Worm (Caenorhabditis elegans) whole organism, dauer: ENCODE measurements around the gene T28C6.11.

Source experiments
- unc-62 ChIP-seq: sonication (generic microtip); optimal IDR thresholded peaks from 2 replicates; lab custom pipeline; 2017; ENCODE audit warnings: missing biosample characterization, missing genetic modification reagents, missing genetic modification characterization

Gene T28C6.11

DNA sequence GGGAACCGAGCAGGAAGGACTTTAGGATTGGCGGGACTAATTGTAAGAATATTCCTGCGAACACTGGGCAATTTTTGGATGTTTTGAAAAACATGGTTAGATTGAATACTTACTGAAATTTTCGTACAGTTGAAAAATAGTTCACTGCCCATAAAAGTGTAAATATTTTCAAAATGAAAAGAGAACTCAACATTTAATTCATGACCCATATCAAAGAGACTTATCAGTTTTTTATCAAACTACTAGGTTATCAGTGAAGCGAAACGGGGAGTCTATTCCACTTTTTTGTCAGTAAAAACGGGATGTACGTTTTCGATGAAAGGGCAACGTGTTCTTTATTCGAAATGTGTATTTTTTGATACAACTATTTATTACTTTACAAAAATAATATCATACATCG, 5.9 kb upstream of the T28C6.11 start:
- no peak for TF ChIP-seq unc-62 (GFP tag; lab: Kevin White, UChicago)

DNA sequence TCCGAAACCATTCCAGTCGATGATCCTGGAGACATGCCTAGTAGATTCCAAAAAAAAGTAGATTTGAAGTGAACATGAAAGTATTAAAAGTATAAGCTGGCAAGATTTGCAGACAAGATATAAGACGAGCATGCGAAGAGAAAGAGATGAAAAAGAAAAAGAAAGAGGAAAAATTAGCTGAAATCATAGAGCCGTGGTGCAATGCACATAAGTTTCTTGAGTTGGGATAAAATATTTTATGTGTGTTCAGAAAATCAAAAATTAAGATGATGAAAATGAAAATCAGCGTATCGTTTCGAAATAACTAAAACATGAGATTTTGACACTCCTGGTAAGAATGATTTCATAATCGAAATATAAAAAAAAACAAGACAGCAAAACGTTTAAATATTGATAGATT, 4.4 kb upstream of the T28C6.11 start, which contains the start of gene T11B7.2:
Gene T11B7.2, minus strand, starts transcription at position 101 of the 400 bp plus-strand sequence.
- no peak for TF ChIP-seq unc-62 (GFP tag; lab: Kevin White, UChicago)

DNA sequence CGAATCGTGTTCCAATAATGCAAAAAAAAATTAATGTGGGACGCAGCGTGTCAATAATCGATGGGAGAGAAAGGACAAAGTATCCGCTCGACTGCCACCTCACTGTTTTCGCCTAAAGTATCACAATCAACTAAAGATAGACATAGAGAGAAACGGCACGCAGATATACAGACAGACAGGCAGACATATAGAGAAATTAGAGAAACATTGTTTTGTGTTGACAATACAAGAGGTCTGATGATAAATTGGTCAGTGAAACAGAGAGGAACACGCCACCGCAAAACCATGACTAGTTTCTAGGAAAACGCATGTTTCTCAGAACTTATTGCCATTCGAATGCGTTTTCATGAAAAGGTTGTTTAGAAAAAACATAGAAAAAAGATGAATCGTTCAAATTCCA, 9.5 kb downstream of the T28C6.11 start, which contains the start of gene T28C6.8:
Gene T28C6.8, minus strand, starts transcription at position 137 of the 400 bp plus-strand sequence.
- TF ChIP-seq unc-62 (GFP tag; lab: Kevin White, UChicago), result no peak

DNA sequence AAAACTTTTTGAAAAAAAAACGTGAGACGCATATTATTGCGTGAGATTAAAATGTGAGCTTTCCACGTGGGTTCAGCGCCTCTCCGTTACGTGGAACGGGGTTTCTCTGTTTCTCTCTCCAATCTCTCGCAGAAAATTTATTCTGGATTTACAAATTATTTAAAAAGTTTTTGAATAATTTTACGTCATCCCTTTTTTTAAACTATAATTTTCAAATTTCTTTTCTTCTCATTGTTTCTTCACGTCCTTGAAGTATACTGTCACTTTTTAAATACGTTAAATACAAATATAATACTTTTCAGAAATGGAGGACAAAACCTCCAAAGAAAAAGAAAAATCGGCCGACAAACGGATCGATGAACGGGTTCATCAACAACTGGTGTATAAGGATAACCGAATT, 12.6 kb downstream of the T28C6.11 start, which contains the start of gene T28C6.7:
Gene T28C6.7, plus strand, starts transcription at position 301 of the 400 bp plus-strand sequence.
- TF ChIP-seq unc-62 (GFP tag; lab: Kevin White, UChicago), result no peak

DNA sequence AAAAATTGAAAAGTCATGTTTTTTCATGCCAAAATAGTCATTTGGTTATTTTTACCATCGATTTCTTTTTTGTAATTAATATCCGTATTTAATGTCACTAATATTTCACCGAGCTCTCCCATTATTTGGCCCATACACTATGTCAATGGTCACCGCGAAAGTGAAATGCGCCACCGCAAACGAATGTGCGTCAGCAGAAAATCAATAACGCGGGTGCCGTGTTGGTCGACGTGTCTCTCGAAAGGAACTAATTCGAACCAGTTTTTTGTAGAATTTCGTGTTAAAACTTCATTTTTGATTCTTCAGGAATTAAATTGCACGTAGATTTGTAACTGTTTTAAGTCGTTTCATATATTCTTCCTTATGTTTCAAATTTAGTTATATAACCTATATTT, 13.5 kb downstream of the T28C6.11 start:
- no peak for TF ChIP-seq unc-62 (GFP tag; lab: Kevin White, UChicago)

DNA sequence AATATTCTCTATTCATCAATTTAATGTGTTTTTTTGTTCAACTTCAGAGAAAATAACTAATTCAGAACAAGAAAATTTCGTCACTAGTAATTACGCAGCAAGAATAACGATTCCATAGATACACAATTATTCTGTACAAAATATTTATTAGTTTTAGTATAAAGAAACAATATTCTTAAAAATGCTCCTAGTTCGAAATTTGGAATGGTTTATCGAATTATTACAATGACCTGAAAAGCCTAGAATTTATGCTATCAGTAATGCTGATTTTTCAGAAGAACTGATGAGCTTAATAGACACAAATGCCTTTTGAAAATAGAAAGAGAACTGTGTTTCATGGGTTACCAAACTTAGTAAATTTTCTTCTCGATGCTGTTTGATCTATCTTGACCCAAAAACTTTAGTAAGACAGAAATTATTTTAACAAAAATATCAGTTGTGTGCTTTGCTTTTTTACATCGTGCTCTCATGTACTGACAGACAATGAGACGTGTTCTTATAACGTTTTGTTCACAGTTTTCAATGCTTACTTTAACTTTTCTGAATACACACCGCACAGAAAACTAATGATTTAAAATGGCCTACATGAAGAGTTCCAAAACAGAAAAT, 14.0 kb downstream of the T28C6.11 start:
- TF ChIP-seq unc-62 (GFP tag; lab: Kevin White, UChicago), result no peak

DNA sequence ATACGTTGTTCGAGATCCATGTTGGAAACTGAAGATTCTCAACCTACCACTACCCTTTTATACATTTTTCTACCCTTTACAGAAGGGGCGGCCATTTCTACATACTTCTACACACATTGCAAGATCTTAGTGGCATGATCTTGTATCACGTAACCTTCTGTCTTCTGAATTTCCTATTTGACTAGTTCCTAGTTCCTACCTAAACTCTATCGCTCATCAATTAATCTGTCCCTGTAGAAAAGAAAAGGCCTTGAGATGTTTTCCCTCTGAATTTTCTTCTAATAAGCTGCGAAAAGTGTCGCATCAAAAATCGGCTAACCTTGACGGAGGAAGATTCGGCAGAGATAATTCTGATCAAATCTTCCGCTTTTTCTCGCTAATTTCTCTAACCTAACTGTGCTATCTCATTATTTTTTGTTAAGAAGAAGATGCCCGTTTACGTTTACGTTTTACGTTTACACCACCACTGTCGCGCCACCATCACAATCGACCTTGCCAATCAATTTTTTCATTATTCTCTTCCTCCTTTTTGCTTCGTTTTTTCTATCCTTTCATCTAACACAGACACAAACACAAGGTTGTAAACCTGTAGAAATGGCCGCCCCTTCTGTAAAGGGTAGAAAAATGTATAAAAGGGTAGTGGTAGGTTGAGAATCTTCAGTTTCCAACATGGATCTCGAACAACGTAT, 15.8 kb downstream of the T28C6.11 start, which contains the start of the genes col-117 and col-3:
Gene col-117, minus strand, starts transcription at position 51 of the 689 bp plus-strand sequence.
Gene col-3, plus strand, starts transcription at position 639 of the 689 bp plus-strand sequence.
- no peak for TF ChIP-seq unc-62 (GFP tag; lab: Kevin White, UChicago)

DNA sequence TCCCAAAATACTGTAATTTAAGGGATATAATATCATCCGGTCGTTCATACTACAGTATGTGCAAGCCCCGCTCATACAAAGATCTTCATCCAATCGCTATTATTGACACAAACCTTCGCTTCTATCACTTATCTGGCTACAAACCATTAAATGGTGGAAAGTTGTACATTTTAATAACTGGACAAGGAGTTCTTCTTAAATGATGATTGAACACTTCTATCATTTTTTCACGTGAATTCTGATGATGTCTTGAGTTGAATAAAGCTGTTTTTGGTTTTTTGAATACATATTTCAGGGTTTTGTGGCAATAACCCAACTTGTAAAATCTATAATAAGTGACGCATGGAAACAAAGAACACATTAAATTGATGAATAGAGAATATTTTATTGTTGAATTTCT, 17.5 kb downstream of the T28C6.11 start:
- no peak for TF ChIP-seq unc-62 (GFP tag; lab: Kevin White, UChicago)

DNA sequence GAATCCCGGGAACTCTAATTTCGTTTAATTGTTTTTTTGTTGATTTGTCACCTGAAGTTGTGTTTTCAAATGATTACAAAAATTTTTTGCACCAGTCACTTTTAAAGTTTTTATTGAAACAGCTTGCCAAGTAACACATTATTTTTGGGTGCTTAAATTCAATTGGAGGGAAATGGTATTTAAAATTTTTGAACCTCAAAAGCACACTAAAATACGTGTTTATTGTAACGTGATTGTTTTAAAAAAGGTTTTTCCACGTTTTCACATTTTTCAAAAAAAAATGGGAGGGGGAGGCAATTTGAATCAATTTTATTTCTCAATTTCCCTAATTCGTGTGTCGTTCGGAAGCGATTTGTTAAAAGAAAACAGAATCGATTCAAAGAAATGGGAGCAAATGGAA, 18.9 kb downstream of the T28C6.11 start, which contains the start of gene T28C6.5:
Gene T28C6.5, plus strand, starts transcription at position 301 of the 400 bp plus-strand sequence.
- no peak for TF ChIP-seq unc-62 (GFP tag; lab: Kevin White, UChicago)

DNA sequence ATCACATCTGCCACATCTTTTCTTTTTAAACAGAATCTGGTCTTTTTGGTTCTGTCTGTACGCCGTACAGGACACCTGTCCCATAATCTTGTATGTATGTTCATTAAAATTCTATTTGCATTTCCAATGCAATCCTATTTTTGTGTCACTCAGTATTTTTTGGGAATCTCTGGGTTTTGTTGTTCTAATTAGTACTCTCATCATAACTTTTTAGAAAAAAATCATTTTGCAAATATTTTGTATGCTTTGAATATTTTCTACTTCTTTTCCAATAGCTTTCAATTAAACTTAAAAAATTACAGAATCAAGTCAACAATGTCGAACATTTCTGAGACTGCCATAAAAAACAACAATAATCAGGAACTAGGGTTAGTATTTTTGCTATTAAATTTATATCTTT, 20.0 kb downstream of the T28C6.11 start, which contains the start of gene T28C6.3:
Gene T28C6.3, plus strand, starts transcription at position 301 of the 400 bp plus-strand sequence.
- no peak for TF ChIP-seq unc-62 (GFP tag; lab: Kevin White, UChicago)

DNA sequence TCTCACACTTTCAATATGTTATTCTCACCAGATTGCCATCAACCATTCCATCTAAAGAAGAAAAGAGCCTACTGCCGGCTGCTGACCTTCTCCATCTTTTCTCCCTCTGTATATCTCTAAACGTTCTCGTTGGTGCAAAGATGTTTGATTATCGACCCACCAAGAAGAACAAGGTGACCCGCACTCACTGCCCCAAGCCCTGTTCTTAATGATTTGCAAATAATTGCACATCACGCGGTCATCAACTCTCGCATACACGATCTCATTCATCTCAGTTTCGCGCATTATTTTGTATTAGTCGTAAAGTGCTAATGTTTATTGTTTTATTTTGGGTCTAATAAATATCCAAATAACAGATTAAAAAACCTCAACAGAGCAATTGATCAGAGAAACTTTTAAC, 20.6 kb downstream of the T28C6.11 start:
- no peak for TF ChIP-seq unc-62 (GFP tag; lab: Kevin White, UChicago)

DNA sequence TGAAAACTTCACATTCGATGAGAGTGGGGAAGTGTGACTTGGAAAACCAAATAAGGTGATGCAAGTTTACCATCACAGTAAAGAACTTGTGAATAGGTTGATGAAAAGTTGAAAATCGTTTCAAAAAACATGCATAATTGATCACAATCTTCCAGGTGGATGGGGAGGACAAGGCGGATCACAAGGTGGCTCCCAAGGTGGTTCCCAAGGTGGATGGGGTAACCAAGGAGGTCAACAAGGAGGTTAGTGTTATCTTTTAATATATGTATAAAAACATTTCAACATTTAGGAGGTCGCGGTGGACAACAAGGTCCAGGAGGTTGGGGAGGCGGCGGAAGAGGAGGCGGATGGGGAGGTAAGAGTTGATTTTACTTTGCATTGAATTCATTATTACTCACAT, 22.4 kb downstream of the T28C6.11 start, which contains the start of gene T28C6.10:
Gene T28C6.10, plus strand, starts transcription at position 301 of the 400 bp plus-strand sequence.
- TF ChIP-seq unc-62 (GFP tag; lab: Kevin White, UChicago), result no peak

DNA sequence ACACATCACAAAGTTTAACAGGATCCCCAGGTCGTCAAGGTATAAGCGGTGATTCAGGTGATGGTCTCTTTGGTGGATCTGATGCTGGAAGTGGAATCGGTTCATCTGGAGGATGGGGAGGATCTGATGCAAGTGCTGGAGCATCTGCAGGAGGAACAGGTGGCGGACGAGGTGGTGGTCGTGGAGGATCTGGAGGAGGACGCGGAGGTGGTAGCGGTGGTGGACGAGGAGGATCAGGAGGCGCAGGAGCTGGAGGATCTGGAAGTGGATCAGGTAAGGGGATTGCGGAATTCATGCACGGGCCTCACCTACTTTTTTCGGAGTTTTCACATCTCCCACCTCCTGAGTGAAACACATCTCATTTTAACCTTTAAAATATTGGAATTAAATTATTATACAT, 23.4 kb downstream of the T28C6.11 start:
- TF ChIP-seq unc-62 (GFP tag; lab: Kevin White, UChicago), result no peak

DNA sequence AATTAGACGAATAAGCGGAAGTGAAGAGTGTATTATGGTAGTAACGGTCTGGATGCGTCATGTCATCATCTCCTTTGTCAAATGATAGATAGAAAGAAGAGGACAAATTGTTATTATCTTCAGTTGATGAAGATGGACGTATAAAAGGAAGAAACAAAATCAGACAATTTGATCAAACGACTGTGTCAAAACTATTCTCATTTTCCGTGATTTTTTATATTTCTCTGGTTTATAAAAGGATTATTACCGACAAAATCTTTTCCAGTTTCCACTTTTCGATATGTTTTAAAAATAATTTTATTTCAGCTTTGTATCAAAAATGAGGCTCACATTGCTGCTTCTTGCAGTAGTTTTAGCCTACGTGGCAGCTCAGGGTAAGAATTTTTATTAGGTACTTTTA, 24.0 kb downstream of the T28C6.11 start, which contains the start of gene grsp-2:
Gene grsp-2, plus strand, starts transcription at position 301 of the 400 bp plus-strand sequence.
- no peak for TF ChIP-seq unc-62 (GFP tag; lab: Kevin White, UChicago)

DNA sequence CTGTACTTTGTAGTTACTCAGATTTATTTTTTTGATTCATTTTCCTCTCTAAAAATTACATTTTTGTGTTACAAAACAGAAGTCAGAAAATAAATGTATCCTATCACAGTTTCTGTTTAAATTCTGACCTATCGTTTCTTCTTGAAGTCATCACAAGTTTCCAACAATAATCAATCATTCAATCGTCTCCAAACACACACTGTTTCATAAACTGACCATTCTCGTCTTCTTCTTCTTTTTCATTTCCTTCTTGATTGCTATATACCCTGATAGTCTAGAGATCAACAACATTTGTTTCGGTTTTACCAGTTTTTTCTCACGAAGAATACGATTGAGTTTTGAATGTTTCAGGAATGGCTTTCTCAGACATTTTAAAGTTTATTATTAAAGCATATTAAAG, 24.9 kb downstream of the T28C6.11 start:
- no peak for TF ChIP-seq unc-62 (GFP tag; lab: Kevin White, UChicago)

DNA sequence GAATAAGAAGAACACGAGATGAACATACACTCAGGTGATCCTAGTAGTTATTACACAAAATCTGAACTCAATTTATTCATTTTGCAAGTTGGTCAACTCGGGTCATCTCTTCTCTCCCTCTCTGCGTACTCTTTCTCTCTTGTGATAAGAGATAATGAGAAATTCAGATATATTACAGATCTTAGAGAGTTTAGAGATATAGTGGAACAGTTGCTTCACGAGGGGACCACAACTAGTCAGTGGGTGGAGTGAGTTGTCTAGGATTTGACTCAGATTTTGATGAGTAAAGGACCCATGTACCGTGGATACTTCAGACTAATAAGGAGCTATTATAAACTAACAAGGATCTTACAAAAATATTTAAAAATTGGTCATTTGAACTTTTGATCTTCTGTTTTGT, 26.4 kb downstream of the T28C6.11 start, which contains the start of gene exc-5:
Gene exc-5, minus strand, starts transcription at position 57 of the 400 bp plus-strand sequence.
- no peak for TF ChIP-seq unc-62 (GFP tag; lab: Kevin White, UChicago)
